Fruit fly (Drosophila melanogaster) whole organism: Measurements from ENCODE around the gene CG42820.

ENCODE experiments used
- CG8478 ChIP-seq: fragments of >200 bp; optimal IDR thresholded peaks from 2 replicates; lab custom pipeline; 2018; ENCODE audit warnings: inconsistent platforms
- pan ChIP-seq: fragments of >200 bp; optimal IDR thresholded peaks from 2 replicates; lab custom pipeline; 2017
- usp ChIP-seq: fragments of >200 bp; optimal IDR thresholded peaks from 2 replicates; lab custom pipeline; 2017; ENCODE audit warnings: missing biosample characterization, missing genetic modification characterization, mixed read lengths

DNA sequence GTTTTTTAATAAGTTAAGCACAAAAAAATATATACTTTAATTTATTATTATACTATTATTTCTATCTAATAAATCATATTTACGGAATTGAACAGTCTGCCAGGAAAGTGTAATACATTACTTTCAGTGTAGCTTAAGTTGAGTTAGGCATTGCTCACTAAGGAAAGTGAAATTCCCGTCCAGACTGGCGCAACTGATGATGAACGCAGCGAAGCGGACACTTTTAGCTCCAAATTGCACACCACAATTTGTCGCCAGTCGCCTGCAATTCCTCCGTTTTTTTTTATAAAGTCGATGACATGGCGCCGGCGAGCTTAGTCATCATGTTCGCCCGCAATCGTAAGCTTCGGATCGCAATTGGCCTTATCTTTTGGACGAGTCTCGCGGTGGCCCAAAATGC, 6.5 kb upstream of the CG42820 start, which contains the start of gene CG13386:
- TF ChIP-seq usp (GFP tag; lab: Kevin White, UChicago) (no peak), CG8478 (lab: Kevin White, UChicago) (no peak), pan (lab: Kevin White, UChicago) (no peak)
